Worm (Caenorhabditis elegans) whole organism, early embryonic: ENCODE results near the gene bath-1.
"Not testable (repeated sequence)": the region's sequence is repeated elsewhere in the genome, so short reads cannot be mapped to it uniquely, and the experiment has no call there.

Source experiments
- B0310.2 ChIP-seq: sonication (generic microtip); optimal IDR thresholded peaks from 2 replicates; lab custom pipeline; 2016; ENCODE audit warnings: mild to moderate bottlenecking, missing genetic modification characterization, missing compliant biosample characterization
- F13C5.2 ChIP-seq: sonication (generic microtip); optimal IDR thresholded peaks from 2 replicates; lab custom pipeline; 2017; ENCODE audit warnings: mild to moderate bottlenecking, missing genetic modification characterization, inconsistent platforms, missing compliant biosample characterization
- aly-1 ChIP-seq: sonication (generic microtip); optimal IDR thresholded peaks from 2 replicates; lab custom pipeline; 2016; ENCODE audit warnings: missing genetic modification characterization, missing compliant biosample characterization
- ama-1 ChIP-seq: fragments of 150-350 bp; optimal IDR thresholded peaks from 2 replicates; lab custom pipeline; 2014
- ceh-13 ChIP-seq: fragments of 200-800 bp; sonication (Bioruptor generic); optimal IDR thresholded peaks from 2 replicates; lab custom pipeline; 2018; ENCODE audit warnings: mild to moderate bottlenecking, missing genetic modification characterization, missing compliant biosample characterization
- ceh-36 ChIP-seq: sonication (generic microtip); optimal IDR thresholded peaks from 2 replicates; lab custom pipeline; 2016; ENCODE audit warnings: missing genetic modification characterization, inconsistent platforms, missing compliant biosample characterization
- ets-7 ChIP-seq: sonication (generic microtip); optimal IDR thresholded peaks from 2 replicates; lab custom pipeline; 2016; ENCODE audit warnings: missing genotype, missing genetic modification characterization, missing compliant biosample characterization
- flt-1 ChIP-seq: fragments of 200-800 bp; sonication (Bioruptor generic); IDR thresholded peaks from 2 replicates; pipeline ENCODE4 v1.3.6; 2022; ENCODE audit warnings: missing genetic modification characterization, missing compliant biosample characterization
- hmbx-1 ChIP-seq: sonication (generic microtip); optimal IDR thresholded peaks from 2 replicates; lab custom pipeline; 2016; ENCODE audit warnings: mild to moderate bottlenecking, missing genetic modification characterization, missing compliant biosample characterization
- hmg-4 ChIP-seq: fragments of 200-800 bp; sonication (Bioruptor generic); optimal IDR thresholded peaks from 2 replicates; lab custom pipeline; 2018; ENCODE audit warnings: mild to moderate bottlenecking, missing genetic modification characterization, missing compliant biosample characterization
- hnd-1 ChIP-seq: sonication (generic microtip); optimal IDR thresholded peaks from 2 replicates; lab custom pipeline; 2016; ENCODE audit warnings: missing genetic modification characterization, missing compliant biosample characterization
- pes-1 ChIP-seq: fragments of 200-800 bp; sonication (Bioruptor generic); IDR thresholded peaks from 2 replicates; pipeline ENCODE4 v1.3.6; 2022; ENCODE audit warnings: missing genetic modification reagents, missing genetic modification characterization, missing compliant biosample characterization
- scrt-1 ChIP-seq: fragments of 200-800 bp; sonication (Bioruptor generic); IDR thresholded peaks from 2 replicates; pipeline ENCODE4 v1.3.6; 2022; ENCODE audit warnings: missing genetic modification characterization, missing compliant biosample characterization
- sea-1 ChIP-seq: fragments of 200-800 bp; sonication (Bioruptor generic); conservative IDR thresholded peaks from 2 replicates; pipeline ENCODE4 v1.3.6; 2022; ENCODE audit warnings: missing genetic modification characterization, missing compliant biosample characterization
- tbx-11 ChIP-seq: fragments of 200-800 bp; sonication (Bioruptor generic); IDR thresholded peaks from 2 replicates; pipeline ENCODE4 v1.3.6; 2022; ENCODE audit warnings: missing genetic modification characterization, missing compliant biosample characterization
- tbx-37 ChIP-seq: fragments of 200-800 bp; sonication (Bioruptor generic); conservative IDR thresholded peaks from 2 replicates; pipeline ENCODE4 v1.3.6; 2022; ENCODE audit warnings: missing genetic modification reagents, missing genetic modification characterization, missing compliant biosample characterization
- tra-4 ChIP-seq: sonication (generic microtip); optimal IDR thresholded peaks from 2 replicates; lab custom pipeline; 2017; ENCODE audit warnings: missing genetic modification characterization, missing compliant biosample characterization

Gene bath-1

DNA sequence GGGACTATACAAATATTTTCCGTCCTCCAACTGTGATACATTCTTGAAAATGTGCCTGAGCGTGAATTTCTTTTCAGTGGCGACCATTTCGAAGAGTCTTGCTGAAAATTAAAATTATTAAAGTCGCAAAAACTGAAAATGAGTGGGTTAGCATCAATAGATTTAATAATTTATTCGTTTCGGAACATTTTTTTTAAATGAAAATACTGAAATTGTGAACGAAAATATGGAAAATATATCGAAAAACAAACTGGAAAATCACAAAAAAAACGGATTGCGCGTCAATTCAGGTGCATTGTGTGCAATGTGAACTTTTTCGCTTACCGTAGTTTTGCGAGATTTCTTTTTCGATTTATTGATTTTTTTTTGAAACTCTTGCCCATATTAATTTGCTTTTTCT is 3.2 kb upstream of the bath-1 start, which contains the start of gene bath-5:
bath-5 (minus strand) TSS at position 101 of the 400 bp plus-strand sequence.
- TF ChIP-seq tbx-11: no peak
- no peak for TF ChIP-seq B0310.2
- no peak for TF ChIP-seq sea-1 (GFP tag; lab: Robert Waterston, UW)
- TF ChIP-seq pes-1 (GFP tag; lab: Robert Waterston, UW): no peak
- no peak for TF ChIP-seq F13C5.2 (tag; lab: Kevin White, UChicago)
- TF ChIP-seq ama-1 (lab: Kevin White, UChicago): no peak
- no peak for TF ChIP-seq tbx-37 (GFP tag; lab: Robert Waterston, UW)
- no peak for TF ChIP-seq ceh-13 (GFP tag; lab: Kevin White, UChicago)
- TF ChIP-seq hmg-4 (GFP tag; lab: Kevin White, UChicago): no peak
- no peak for TF ChIP-seq flt-1 (GFP tag; lab: Robert Waterston, UW)
- no peak for TF ChIP-seq ceh-36 (tag; lab: Kevin White, UChicago)
- no peak for TF ChIP-seq hnd-1 (tag; lab: Kevin White, UChicago)
- no peak for TF ChIP-seq aly-1 (tag; lab: Kevin White, UChicago)

- no peak for TF ChIP-seq flt-1 (GFP tag; lab: Robert Waterston, UW)
- no peak for TF ChIP-seq F13C5.2 (tag; lab: Kevin White, UChicago)
- no peak for TF ChIP-seq hmbx-1 (tag; lab: Kevin White, UChicago)
- no peak for TF ChIP-seq pes-1 (GFP tag; lab: Robert Waterston, UW)
- no peak for TF ChIP-seq B0310.2
- no peak for TF ChIP-seq tra-4 (tag; lab: Kevin White, UChicago)
- no peak for TF ChIP-seq scrt-1
- no peak for TF ChIP-seq hnd-1 (tag; lab: Kevin White, UChicago)
- TF ChIP-seq tbx-37 (GFP tag; lab: Robert Waterston, UW): no peak
- no peak for TF ChIP-seq ama-1 (lab: Kevin White, UChicago)
- TF ChIP-seq aly-1 (tag; lab: Kevin White, UChicago): no peak
- TF ChIP-seq ets-7 (tag; lab: Kevin White, UChicago): no peak
- TF ChIP-seq sea-1 (GFP tag; lab: Robert Waterston, UW): no peak
- no peak for TF ChIP-seq hmg-4 (GFP tag; lab: Kevin White, UChicago)
- no peak for TF ChIP-seq ceh-36 (tag; lab: Kevin White, UChicago)
- TF ChIP-seq tbx-11: no peak
- no peak for TF ChIP-seq ceh-13 (GFP tag; lab: Kevin White, UChicago)
Observed at ce11 chrII:2030367-2030766, 1.8 kb upstream of the bath-1 start, which contains the start of gene bath-3. TSS of gene bath-3 (minus strand) at chrII:2030467.

ce11 chrII:2026525-2026924 is 2.1 kb downstream of the bath-1 start, which contains the start of gene bath-21:
TSS of gene bath-21 (minus strand) at chrII:2026625.
- no peak for TF ChIP-seq ceh-36 (tag; lab: Kevin White, UChicago)
- no peak for TF ChIP-seq ceh-13 (GFP tag; lab: Kevin White, UChicago)
- no peak for TF ChIP-seq F13C5.2 (tag; lab: Kevin White, UChicago)
- TF ChIP-seq tra-4 (tag; lab: Kevin White, UChicago): no peak
- no peak for TF ChIP-seq hmbx-1 (tag; lab: Kevin White, UChicago)
- no peak for TF ChIP-seq hnd-1 (tag; lab: Kevin White, UChicago)
- TF ChIP-seq pes-1 (GFP tag; lab: Robert Waterston, UW): no peak
- no peak for TF ChIP-seq sea-1 (GFP tag; lab: Robert Waterston, UW)
- TF ChIP-seq tbx-11: no peak
- no peak for TF ChIP-seq aly-1 (tag; lab: Kevin White, UChicago)
- no peak for TF ChIP-seq scrt-1
- TF ChIP-seq tbx-37 (GFP tag; lab: Robert Waterston, UW): no peak
- no peak for TF ChIP-seq flt-1 (GFP tag; lab: Robert Waterston, UW)
- no peak for TF ChIP-seq hmg-4 (GFP tag; lab: Kevin White, UChicago)
- no peak for TF ChIP-seq B0310.2
- no peak for TF ChIP-seq ama-1 (lab: Kevin White, UChicago)

DNA sequence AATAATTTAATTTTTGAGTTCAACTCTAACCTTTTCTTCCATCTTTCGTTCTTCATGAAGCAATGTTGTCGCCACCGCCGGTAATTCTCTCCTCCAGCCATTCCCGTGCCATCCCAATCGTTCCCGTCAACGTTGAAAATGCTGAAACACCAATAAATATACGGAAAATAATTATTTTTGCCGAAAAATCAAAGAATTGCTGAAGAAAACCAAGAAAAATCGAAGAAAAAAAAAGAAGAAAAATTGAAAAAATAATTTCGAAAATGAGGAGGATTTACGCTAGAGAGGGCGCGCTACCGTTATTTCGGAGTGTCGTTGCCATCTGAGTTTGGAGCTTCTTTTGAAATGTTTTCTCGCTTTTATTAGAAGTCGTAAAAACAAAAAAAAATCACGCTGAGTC is 5.1 kb downstream of the bath-1 start, which contains the start of gene cya-2:
cya-2 (minus strand) TSS at position 101 of the 400 bp plus-strand sequence.
- TF ChIP-seq F13C5.2 (tag; lab: Kevin White, UChicago); tra-4 (tag; lab: Kevin White, UChicago); scrt-1: not testable (repeated sequence)

- no peak for TF ChIP-seq pes-1 (GFP tag; lab: Robert Waterston, UW)
- no peak for TF ChIP-seq hmg-4 (GFP tag; lab: Kevin White, UChicago)
- no peak for TF ChIP-seq tra-4 (tag; lab: Kevin White, UChicago)
- TF ChIP-seq B0310.2: no peak
- TF ChIP-seq ceh-13 (GFP tag; lab: Kevin White, UChicago): no peak
- TF ChIP-seq aly-1 (tag; lab: Kevin White, UChicago): no peak
- no peak for TF ChIP-seq flt-1 (GFP tag; lab: Robert Waterston, UW)
Observed at ce11 chrII:2013856-2014255, 14.8 kb downstream of the bath-1 start.

- TF ChIP-seq tra-4 (tag; lab: Kevin White, UChicago) (no peak), B0310.2 (no peak), hmbx-1 (tag; lab: Kevin White, UChicago) (no peak), hmg-4 (GFP tag; lab: Kevin White, UChicago) (no peak), sea-1 (GFP tag; lab: Robert Waterston, UW) (no peak), tbx-37 (GFP tag; lab: Robert Waterston, UW) (no peak), ceh-13 (GFP tag; lab: Kevin White, UChicago) (no peak), ets-7 (tag; lab: Kevin White, UChicago) (no peak), ceh-36 (tag; lab: Kevin White, UChicago) (no peak), F13C5.2 (tag; lab: Kevin White, UChicago) (no peak), flt-1 (GFP tag; lab: Robert Waterston, UW) (no peak), ama-1 (lab: Kevin White, UChicago) (no peak), aly-1 (tag; lab: Kevin White, UChicago) (no peak), scrt-1 (no peak), tbx-11 (no peak), pes-1 (GFP tag; lab: Robert Waterston, UW) (no peak), hnd-1 (tag; lab: Kevin White, UChicago) (no peak)
Observed at ce11 chrII:2012698-2013097, 15.9 kb downstream of the bath-1 start, which contains the start of gene F59H6.15. TSS of gene F59H6.15 (plus strand) at chrII:2012998.

DNA sequence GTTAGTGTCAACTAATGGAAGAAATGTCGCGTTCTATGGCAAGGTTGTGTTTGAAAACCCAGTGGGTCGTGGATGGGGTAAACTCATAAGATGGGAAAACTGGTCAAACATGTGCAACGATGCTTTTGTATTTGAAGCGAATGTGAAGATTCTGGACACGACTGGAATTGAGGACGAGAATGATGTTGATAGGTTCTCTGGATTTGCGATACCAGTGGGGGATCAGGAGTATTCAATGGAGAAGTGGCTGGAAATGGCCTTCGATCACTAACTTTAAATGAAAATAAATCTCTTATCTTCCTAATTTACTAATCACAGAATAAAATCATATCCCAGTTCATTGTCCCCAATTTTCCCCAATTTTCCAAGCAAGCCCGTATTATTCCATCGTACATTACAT is 17.4 kb downstream of the bath-1 start:
- TF ChIP-seq ceh-36 (tag; lab: Kevin White, UChicago): no peak
- no peak for TF ChIP-seq hmbx-1 (tag; lab: Kevin White, UChicago)
- TF ChIP-seq ets-7 (tag; lab: Kevin White, UChicago): no peak
- no peak for TF ChIP-seq scrt-1
- no peak for TF ChIP-seq ama-1 (lab: Kevin White, UChicago)
- TF ChIP-seq tbx-37 (GFP tag; lab: Robert Waterston, UW): no peak
- TF ChIP-seq flt-1 (GFP tag; lab: Robert Waterston, UW): no peak
- no peak for TF ChIP-seq B0310.2
- no peak for TF ChIP-seq sea-1 (GFP tag; lab: Robert Waterston, UW)
- no peak for TF ChIP-seq tbx-11
- no peak for TF ChIP-seq aly-1 (tag; lab: Kevin White, UChicago)
- TF ChIP-seq pes-1 (GFP tag; lab: Robert Waterston, UW): no peak
- TF ChIP-seq ceh-13 (GFP tag; lab: Kevin White, UChicago): no peak
- TF ChIP-seq F13C5.2 (tag; lab: Kevin White, UChicago): no peak
- no peak for TF ChIP-seq hmg-4 (GFP tag; lab: Kevin White, UChicago)
- TF ChIP-seq hnd-1 (tag; lab: Kevin White, UChicago): no peak
